Fruit fly (Drosophila melanogaster) whole organism, pupa: ENCODE results near the gene Zip71B.

Experiments used
- CG10348 ChIP-seq: fragments of 200-800 bp; sonication (Bioruptor generic); IDR thresholded peaks from 2 replicates; pipeline ENCODE4 v1.3.6; 2022; ENCODE audit warnings: missing biosample characterization, missing genetic modification characterization
- CG12605 ChIP-seq: fragments of 200-800 bp; sonication (Bioruptor generic); IDR thresholded peaks from 2 replicates; pipeline ENCODE4 v1.3.6; 2022; ENCODE audit warnings: missing biosample characterization, missing genetic modification characterization
- CG13204 ChIP-seq: fragments of 200-800 bp; sonication (Bioruptor generic); optimal IDR thresholded peaks from 2 replicates; lab custom pipeline; 2018; ENCODE audit warnings: missing biosample characterization, mild to moderate bottlenecking, missing genetic modification characterization, moderate library complexity
- CG14655 ChIP-seq: fragments of 200-800 bp; sonication (Bioruptor generic); optimal IDR thresholded peaks from 3 replicates; lab custom pipeline; 2017; ENCODE audit warnings: mild to moderate bottlenecking, missing biosample characterization, missing genetic modification reagents, missing genetic modification characterization
- CG15710 ChIP-seq: fragments of 200-800 bp; sonication (Bioruptor generic); optimal IDR thresholded peaks from 2 replicates; lab custom pipeline; 2018; ENCODE audit warnings: missing biosample characterization, mild to moderate bottlenecking, missing genetic modification characterization, moderate library complexity
- CG17806 ChIP-seq: fragments of 200-800 bp; sonication (Bioruptor generic); optimal IDR thresholded peaks from 2 replicates; lab custom pipeline; 2018; ENCODE audit warnings: missing biosample characterization, mild to moderate bottlenecking, missing genetic modification characterization, moderate library complexity
- CG32121 ChIP-seq: fragments of 200-800 bp; sonication (Bioruptor generic); IDR thresholded peaks from 2 replicates; pipeline ENCODE4 v1.3.6; 2022; ENCODE audit warnings: missing biosample characterization, missing genetic modification characterization
- CG34367 ChIP-seq: fragments of 200-800 bp; sonication (Bioruptor generic); optimal IDR thresholded peaks from 2 replicates; lab custom pipeline; 2018; ENCODE audit warnings: missing biosample characterization, mild to moderate bottlenecking, missing genetic modification characterization
- CG4496 ChIP-seq: fragments of 200-800 bp; sonication (Bioruptor generic); IDR thresholded peaks from 3 replicates; pipeline ENCODE4 v1.3.6; 2022; ENCODE audit warnings: missing biosample characterization, missing genetic modification characterization
- CG8159 ChIP-seq: fragments of 200-800 bp; sonication (Bioruptor generic); optimal IDR thresholded peaks from 3 replicates; lab custom pipeline; 2018; ENCODE audit warnings: missing biosample characterization, mild to moderate bottlenecking, missing genetic modification characterization, moderate library complexity
- CG8301 ChIP-seq: fragments of 200-800 bp; sonication (Bioruptor generic); optimal IDR thresholded peaks from 2 replicates; lab custom pipeline; 2018; ENCODE audit warnings: missing biosample characterization, mild to moderate bottlenecking, missing genetic modification characterization
- CG9948 ChIP-seq: fragments of 200-800 bp; sonication (Bioruptor generic); optimal IDR thresholded peaks from 2 replicates; lab custom pipeline; 2018; ENCODE audit warnings: missing biosample characterization, mild to moderate bottlenecking, missing genetic modification characterization, moderate library complexity
- D1 ChIP-seq: fragments of 200-800 bp; sonication (Bioruptor generic); optimal IDR thresholded peaks from 2 replicates; lab custom pipeline; 2018; ENCODE audit warnings: missing biosample characterization, mild to moderate bottlenecking, missing genetic modification characterization, moderate library complexity
- EcR ChIP-seq: fragments of 200-800 bp; sonication (Bioruptor generic); optimal IDR thresholded peaks from 3 replicates; lab custom pipeline; 2019; ENCODE audit warnings: missing biosample characterization, missing genetic modification characterization, mild to moderate bottlenecking, moderate library complexity, missing genetic modification reagents
- Ets98B ChIP-seq: fragments of 200-800 bp; sonication (Bioruptor generic); IDR thresholded peaks from 2 replicates; pipeline ENCODE4 v1.3.6; 2022; ENCODE audit warnings: missing biosample characterization, missing genetic modification characterization
- Pif1A ChIP-seq: fragments of 200-800 bp; sonication (Bioruptor generic); optimal IDR thresholded peaks from 3 replicates; lab custom pipeline; 2016; ENCODE audit warnings: missing biosample characterization, missing genetic modification characterization
- Pif1B ChIP-seq: fragments of 200-800 bp; sonication (Bioruptor generic); optimal IDR thresholded peaks from 3 replicates; lab custom pipeline; 2016; ENCODE audit warnings: missing biosample characterization, missing genetic modification characterization
- Snoo ChIP-seq: fragments of 200-800 bp; sonication (Bioruptor generic); optimal IDR thresholded peaks from 3 replicates; lab custom pipeline; 2017; ENCODE audit warnings: missing biosample characterization, mild to moderate bottlenecking, missing genetic modification characterization, inconsistent platforms
- fd96Ca ChIP-seq: fragments of 200-800 bp; sonication (Bioruptor generic); IDR thresholded peaks from 3 replicates; pipeline ENCODE4 v1.3.6; 2022; ENCODE audit warnings: missing biosample characterization, missing genetic modification characterization
- gl ChIP-seq: fragments of 200-800 bp; sonication (Bioruptor generic); optimal IDR thresholded peaks from 2 replicates; lab custom pipeline; 2018; ENCODE audit warnings: missing biosample characterization, mild to moderate bottlenecking, missing genetic modification characterization
- rn ChIP-seq: fragments of 200-800 bp; sonication (Bioruptor generic); IDR thresholded peaks from 2 replicates; pipeline ENCODE4 v1.3.6; 2022; ENCODE audit warnings: missing biosample characterization, missing genetic modification characterization

Gene Zip71B

dm6 chr3L:14966199-14966858, 25.8 kb upstream of the Zip71B start:
- TF ChIP-seq CG9948 (tag; lab: Kevin White, UChicago): no peak
- TF ChIP-seq fd96Ca (GFP tag; lab: Robert Waterston, UW): no peak
- TF ChIP-seq Pif1A: no peak
- no peak for TF ChIP-seq CG12605 (GFP tag; lab: Robert Waterston, UW)
- no peak for TF ChIP-seq EcR
- TF ChIP-seq Snoo (tag; lab: Kevin White, UChicago): no peak
- no peak for TF ChIP-seq CG14655 (GFP tag; lab: Kevin White, UChicago)
- no peak for TF ChIP-seq CG32121 (GFP tag; lab: Robert Waterston, UW)

- no peak for TF ChIP-seq CG4496 (GFP tag; lab: Robert Waterston, UW)
- no peak for TF ChIP-seq CG15710
- TF ChIP-seq rn (GFP tag; lab: Robert Waterston, UW): no peak
- TF ChIP-seq CG9948 (tag; lab: Kevin White, UChicago): no peak
- TF ChIP-seq Pif1B (GFP tag; lab: Kevin White, UChicago): no peak
- no peak for TF ChIP-seq CG17806 (tag; lab: Kevin White, UChicago)
- no peak for TF ChIP-seq EcR
- TF ChIP-seq D1 (tag; lab: Kevin White, UChicago): no peak
- no peak for TF ChIP-seq CG32121 (GFP tag; lab: Robert Waterston, UW)
- TF ChIP-seq fd96Ca (GFP tag; lab: Robert Waterston, UW): no peak
- TF ChIP-seq gl (tag; lab: Kevin White, UChicago): no peak
- no peak for TF ChIP-seq Ets98B
- TF ChIP-seq CG10348 (GFP tag; lab: Robert Waterston, UW): no peak
Measured at dm6 chr3L:14967691-14968538, 24.2 kb upstream of the Zip71B start.

dm6 chr3L:14968553-14968952, 23.5 kb upstream of the Zip71B start:
- TF ChIP-seq Pif1B (GFP tag; lab: Kevin White, UChicago): no peak
- TF ChIP-seq EcR: no peak
- no peak for TF ChIP-seq CG32121 (GFP tag; lab: Robert Waterston, UW)
- TF ChIP-seq CG10348 (GFP tag; lab: Robert Waterston, UW): no peak
- no peak for TF ChIP-seq CG14655 (GFP tag; lab: Kevin White, UChicago)
- no peak for TF ChIP-seq D1 (tag; lab: Kevin White, UChicago)
- no peak for TF ChIP-seq CG8301 (tag; lab: Kevin White, UChicago)
- TF ChIP-seq CG4496 (GFP tag; lab: Robert Waterston, UW): no peak
- no peak for TF ChIP-seq CG8159 (tag; lab: Kevin White, UChicago)
- TF ChIP-seq CG13204 (GFP tag; lab: Kevin White, UChicago): no peak
- no peak for TF ChIP-seq CG12605 (GFP tag; lab: Robert Waterston, UW)
- no peak for TF ChIP-seq CG15710
- no peak for TF ChIP-seq rn (GFP tag; lab: Robert Waterston, UW)
- TF ChIP-seq Snoo (tag; lab: Kevin White, UChicago): no peak
- no peak for TF ChIP-seq fd96Ca (GFP tag; lab: Robert Waterston, UW)
- TF ChIP-seq CG17806 (tag; lab: Kevin White, UChicago): no peak
- TF ChIP-seq CG9948 (tag; lab: Kevin White, UChicago): no peak
- no peak for TF ChIP-seq Pif1A

- TF ChIP-seq rn (GFP tag; lab: Robert Waterston, UW) (no peak), Pif1A (no peak), CG14655 (GFP tag; lab: Kevin White, UChicago) (no peak), Pif1B (GFP tag; lab: Kevin White, UChicago) (peak; percentile 3), CG34367 (no peak), Ets98B (no peak), CG15710 (no peak), CG9948 (tag; lab: Kevin White, UChicago) (no peak), EcR (peak; percentile 30), Snoo (tag; lab: Kevin White, UChicago) (no peak), CG17806 (tag; lab: Kevin White, UChicago) (no peak), CG32121 (GFP tag; lab: Robert Waterston, UW) (no peak)
Measured at dm6 chr3L:14969171-14969570, 22.9 kb upstream of the Zip71B start, which contains the start of gene Tom. Gene Tom (plus strand): TSS chr3L:14969344.

- TF ChIP-seq Pif1A: no peak
- TF ChIP-seq CG17806 (tag; lab: Kevin White, UChicago): no peak
- TF ChIP-seq CG34367: no peak
- no peak for TF ChIP-seq CG15710
- TF ChIP-seq CG13204 (GFP tag; lab: Kevin White, UChicago): no peak
- no peak for TF ChIP-seq CG12605 (GFP tag; lab: Robert Waterston, UW)
- no peak for TF ChIP-seq D1 (tag; lab: Kevin White, UChicago)
- no peak for TF ChIP-seq fd96Ca (GFP tag; lab: Robert Waterston, UW)
- no peak for TF ChIP-seq Snoo (tag; lab: Kevin White, UChicago)
- TF ChIP-seq CG4496 (GFP tag; lab: Robert Waterston, UW): no peak
- no peak for TF ChIP-seq CG8159 (tag; lab: Kevin White, UChicago)
- TF ChIP-seq gl (tag; lab: Kevin White, UChicago): no peak
- no peak for TF ChIP-seq Ets98B
- no peak for TF ChIP-seq CG14655 (GFP tag; lab: Kevin White, UChicago)
- no peak for TF ChIP-seq Pif1B (GFP tag; lab: Kevin White, UChicago)
- TF ChIP-seq CG8301 (tag; lab: Kevin White, UChicago): no peak
Measured at dm6 chr3L:14970213-14970612, 21.9 kb upstream of the Zip71B start.
